Fruit fly (Drosophila melanogaster) whole organism, embryonic: ENCODE measurements around the gene Pif1B.

Source experiments
- ATbp ChIP-seq: fragments of 200-800 bp; sonication (Bioruptor generic); optimal IDR thresholded peaks from 2 replicates; lab custom pipeline; 2017; ENCODE audit warnings: missing biosample characterization, mild to moderate bottlenecking, missing genetic modification characterization, missing genetic modification reagents
- Atf3 ChIP-seq: fragments of 200-800 bp; sonication (Bioruptor generic); optimal IDR thresholded peaks from 3 replicates; lab custom pipeline; 2016; ENCODE audit warnings: missing biosample characterization, missing genetic modification characterization
- C15 ChIP-seq: fragments of 200-800 bp; sonication (Bioruptor generic); IDR thresholded peaks from 3 replicates; pipeline ENCODE4 v1.3.6; 2022; ENCODE audit warnings: missing biosample characterization, missing genetic modification characterization
- CG11093 ChIP-seq: fragments of 200-800 bp; sonication (Bioruptor generic); IDR thresholded peaks from 3 replicates; pipeline ENCODE4 v1.3.6; 2022; ENCODE audit warnings: missing biosample characterization, missing genetic modification characterization
- CG11247 ChIP-seq: fragments of 200-800 bp; sonication (Bioruptor generic); IDR thresholded peaks from 2 replicates; pipeline ENCODE4 v1.3.6; 2022; ENCODE audit warnings: missing biosample characterization, missing genetic modification characterization
- CG12155 ChIP-seq: fragments of 200-800 bp; sonication (Bioruptor generic); optimal IDR thresholded peaks from 3 replicates; lab custom pipeline; 2016; ENCODE audit warnings: missing biosample characterization, missing genetic modification characterization
- CG13424 ChIP-seq: fragments of 200-800 bp; sonication (Bioruptor generic); optimal IDR thresholded peaks from 2 replicates; lab custom pipeline; 2019; ENCODE audit warnings: missing biosample characterization, mild to moderate bottlenecking, missing genetic modification characterization, moderate library complexity
- CG14710 ChIP-seq: fragments of 200-800 bp; sonication (Bioruptor generic); optimal IDR thresholded peaks from 3 replicates; lab custom pipeline; 2019; ENCODE audit warnings: missing biosample characterization, mild to moderate bottlenecking, missing genetic modification characterization, moderate library complexity
- CG15269 ChIP-seq: fragments of 200-800 bp; sonication (Bioruptor generic); optimal IDR thresholded peaks from 2 replicates; lab custom pipeline; 2018; ENCODE audit warnings: missing biosample characterization, mild to moderate bottlenecking, missing genetic modification characterization, moderate library complexity
- CG15479 ChIP-seq: fragments of 200-800 bp; sonication (Bioruptor generic); optimal IDR thresholded peaks from 3 replicates; lab custom pipeline; 2019; ENCODE audit warnings: missing biosample characterization, mild to moderate bottlenecking, missing genetic modification characterization, moderate library complexity
- CG1602 ChIP-seq: fragments of 200-800 bp; sonication (Bioruptor generic); optimal IDR thresholded peaks from 3 replicates; lab custom pipeline; 2016; ENCODE audit warnings: missing biosample characterization, missing genetic modification characterization
- CG17328 ChIP-seq: fragments of 200-800 bp; sonication (Bioruptor generic); IDR thresholded peaks from 2 replicates; pipeline ENCODE4 v1.3.6; 2022; ENCODE audit warnings: missing biosample characterization, missing genetic modification characterization
- CG2199 ChIP-seq: fragments of 200-800 bp; sonication (Bioruptor generic); IDR thresholded peaks from 3 replicates; pipeline ENCODE4 v1.3.6; 2022; ENCODE audit warnings: missing biosample characterization, missing genetic modification characterization
- CG2202 ChIP-seq: fragments of 200-800 bp; sonication (Bioruptor generic); optimal IDR thresholded peaks from 2 replicates; lab custom pipeline; 2018; ENCODE audit warnings: missing biosample characterization, mild to moderate bottlenecking, missing genetic modification characterization
- CG2889 ChIP-seq: fragments of 200-800 bp; sonication (Bioruptor generic); IDR thresholded peaks from 3 replicates; pipeline ENCODE4 v1.3.6; 2022; ENCODE audit warnings: missing biosample characterization, missing genetic modification characterization
- CG31388 ChIP-seq: fragments of 200-800 bp; sonication (Bioruptor generic); optimal IDR thresholded peaks from 2 replicates; lab custom pipeline; 2016; ENCODE audit warnings: missing biosample characterization, missing genetic modification characterization
- CG32532 ChIP-seq: fragments of 200-800 bp; sonication (Bioruptor generic); IDR thresholded peaks from 2 replicates; pipeline ENCODE4 v1.3.6; 2022; ENCODE audit warnings: missing biosample characterization, missing genetic modification characterization
- CG32772 ChIP-seq: fragments of 200-800 bp; sonication (Bioruptor generic); IDR thresholded peaks from 2 replicates; pipeline ENCODE4 v1.3.6; 2022; ENCODE audit warnings: missing biosample characterization, missing genetic modification characterization
- CG3281 ChIP-seq: fragments of 200-800 bp; sonication (Bioruptor generic); optimal IDR thresholded peaks from 3 replicates; lab custom pipeline; 2017; ENCODE audit warnings: missing biosample characterization, mild to moderate bottlenecking, missing genetic modification characterization
- CG6765 ChIP-seq: fragments of 200-800 bp; sonication (Bioruptor generic); optimal IDR thresholded peaks from 3 replicates; lab custom pipeline; 2017; ENCODE audit warnings: missing biosample characterization, mild to moderate bottlenecking, missing genetic modification characterization
- CG6813 ChIP-seq: fragments of 200-800 bp; sonication (Bioruptor generic); optimal IDR thresholded peaks from 2 replicates; lab custom pipeline; 2017; ENCODE audit warnings: missing biosample characterization, missing genetic modification characterization, mild to moderate bottlenecking, moderate library complexity, missing genetic modification reagents
- CG7271 ChIP-seq: fragments of 200-800 bp; sonication (Bioruptor generic); optimal IDR thresholded peaks from 2 replicates; lab custom pipeline; 2018; ENCODE audit warnings: missing biosample characterization, mild to moderate bottlenecking, missing genetic modification characterization, moderate library complexity
- Dip2 ChIP-seq: fragments of 200-800 bp; sonication (Bioruptor generic); IDR thresholded peaks from 2 replicates; pipeline ENCODE4 v1.3.6; 2022; ENCODE audit warnings: missing biosample characterization, missing genetic modification characterization
- Dll ChIP-seq: fragments of 200-800 bp; sonication (Bioruptor generic); IDR thresholded peaks from 4 replicates; pipeline ENCODE4 v1.3.6; 2022; ENCODE audit warnings: missing biosample characterization, missing genetic modification characterization; ENCODE audit not compliant: partially characterized antibody
- Fer3 ChIP-seq: fragments of 200-800 bp; sonication (Bioruptor generic); optimal IDR thresholded peaks from 2 replicates; lab custom pipeline; 2018; ENCODE audit warnings: missing biosample characterization, mild to moderate bottlenecking, missing genetic modification characterization, moderate library complexity
- Gug ChIP-seq: fragments of 200-800 bp; sonication (Bioruptor generic); IDR thresholded peaks from 4 replicates; pipeline ENCODE4 v1.3.6; 2022; ENCODE audit warnings: missing biosample characterization, missing genetic modification characterization
- HLH3B ChIP-seq: fragments of 200-800 bp; sonication (Bioruptor generic); IDR thresholded peaks from 2 replicates; pipeline ENCODE4 v1.3.6; 2022; ENCODE audit warnings: missing biosample characterization, missing genetic modification characterization
- HLH54F ChIP-seq: fragments of 200-800 bp; sonication (Bioruptor generic); optimal IDR thresholded peaks from 3 replicates; lab custom pipeline; 2016; ENCODE audit warnings: missing biosample characterization, missing genetic modification characterization
- HLHmδ ChIP-seq: fragments of 200-800 bp; sonication (Bioruptor generic); optimal IDR thresholded peaks from 2 replicates; lab custom pipeline; 2018; ENCODE audit warnings: missing biosample characterization, mild to moderate bottlenecking, missing genetic modification characterization, moderate library complexity
- HmgD ChIP-seq: fragments of 200-800 bp; sonication (Bioruptor generic); optimal IDR thresholded peaks from 3 replicates; lab custom pipeline; 2016; ENCODE audit warnings: missing biosample characterization, missing genetic modification characterization
- Lim3 ChIP-seq: fragments of 200-800 bp; sonication (Bioruptor generic); IDR thresholded peaks from 2 replicates; pipeline ENCODE4 v1.3.6; 2022; ENCODE audit warnings: missing biosample characterization, missing genetic modification characterization
- Myb ChIP-seq: fragments of 200-800 bp; sonication (Bioruptor generic); optimal IDR thresholded peaks from 2 replicates; lab custom pipeline; 2016; ENCODE audit warnings: missing biosample characterization, missing genetic modification characterization
- Poxn ChIP-seq: fragments of 200-800 bp; sonication (Bioruptor generic); IDR thresholded peaks from 2 replicates; pipeline ENCODE4 v1.3.6; 2022; ENCODE audit warnings: missing biosample characterization, missing genetic modification characterization
- Sox100B ChIP-seq: fragments of 200-800 bp; sonication (Bioruptor generic); optimal IDR thresholded peaks from 3 replicates; lab custom pipeline; 2018; ENCODE audit warnings: missing biosample characterization, mild to moderate bottlenecking, missing genetic modification characterization
- Trl ChIP-seq, 3 experiments: fragments of >200 bp in 2 of 3; fragments of 200-800 bp in 1 of 3; sonication (Bioruptor generic) in 1 of 3; optimal IDR thresholded peaks; 2 replicates in 1 of 3; 3 replicates in 2 of 3; lab custom pipeline; 2016 to 2017; ENCODE audit warnings: missing biosample characterization in 1 of 3, missing genetic modification characterization in 1 of 3
- ab ChIP-seq: fragments of 200-800 bp; sonication (Bioruptor generic); optimal IDR thresholded peaks from 2 replicates; lab custom pipeline; 2016; ENCODE audit warnings: missing biosample characterization, missing genetic modification characterization
- ase ChIP-seq: fragments of 200-800 bp; sonication (Bioruptor generic); IDR thresholded peaks from 3 replicates; pipeline ENCODE4 v1.3.6; 2022; ENCODE audit warnings: missing biosample characterization, missing genetic modification characterization
- bbx ChIP-seq: fragments of 200-800 bp; sonication (Bioruptor generic); IDR thresholded peaks from 2 replicates; pipeline ENCODE4 v1.3.6; 2022; ENCODE audit warnings: missing biosample characterization, missing genetic modification characterization; ENCODE audit not compliant: partially characterized antibody
- bsh ChIP-seq, 2 experiments: fragments of 200-800 bp; sonication (Bioruptor generic); optimal IDR thresholded peaks; 2 replicates each; lab custom pipeline; 2017 to 2018; ENCODE audit warnings: mild to moderate bottlenecking in 2 of 2, missing biosample characterization in 2 of 2, missing genetic modification characterization in 2 of 2, moderate library complexity in 1 of 2
- chinmo ChIP-seq: fragments of 200-800 bp; sonication (Bioruptor generic); IDR thresholded peaks from 4 replicates; pipeline ENCODE4 v1.3.6; 2022; ENCODE audit warnings: missing biosample characterization, missing genetic modification characterization; ENCODE audit not compliant: partially characterized antibody
- ewg ChIP-seq: fragments of 200-800 bp; sonication (Bioruptor generic); optimal IDR thresholded peaks from 3 replicates; lab custom pipeline; 2017; ENCODE audit warnings: mild to moderate bottlenecking, missing biosample characterization, missing genetic modification reagents, missing genetic modification characterization
- fd96Cb ChIP-seq: fragments of 200-800 bp; sonication (Bioruptor generic); optimal IDR thresholded peaks from 2 replicates; lab custom pipeline; 2018; ENCODE audit warnings: missing biosample characterization, mild to moderate bottlenecking, missing genetic modification characterization, moderate library complexity
- gem ChIP-seq: fragments of 200-800 bp; sonication (Bioruptor generic); optimal IDR thresholded peaks from 2 replicates; lab custom pipeline; 2019; ENCODE audit warnings: missing biosample characterization, mild to moderate bottlenecking, missing genetic modification characterization, moderate library complexity
- gt ChIP-seq: fragments of 200-800 bp; sonication (Bioruptor generic); IDR thresholded peaks from 2 replicates; pipeline ENCODE4 v1.3.6; 2022; ENCODE audit warnings: missing biosample characterization, missing genetic modification characterization
- kni ChIP-seq: fragments of 200-800 bp; sonication (Bioruptor generic); optimal IDR thresholded peaks from 3 replicates; lab custom pipeline; 2017; ENCODE audit warnings: mild to moderate bottlenecking, missing biosample characterization, missing genetic modification reagents, missing genetic modification characterization
- sens ChIP-seq: fragments of 200-800 bp; sonication (Bioruptor generic); peaks from one replicate; lab custom pipeline; 2016; ENCODE audit warnings: missing biosample characterization, missing genetic modification characterization
- seq ChIP-seq: fragments of 200-800 bp; sonication (Bioruptor generic); IDR thresholded peaks from 2 replicates; pipeline ENCODE4 v1.3.6; 2022; ENCODE audit warnings: missing biosample characterization, missing genetic modification characterization
- z ChIP-seq: fragments of 200-800 bp; sonication (Bioruptor generic); IDR thresholded peaks from 3 replicates; pipeline ENCODE4 v1.3.6; 2022; ENCODE audit warnings: missing biosample characterization, missing genetic modification characterization

Pif1B gene

DNA sequence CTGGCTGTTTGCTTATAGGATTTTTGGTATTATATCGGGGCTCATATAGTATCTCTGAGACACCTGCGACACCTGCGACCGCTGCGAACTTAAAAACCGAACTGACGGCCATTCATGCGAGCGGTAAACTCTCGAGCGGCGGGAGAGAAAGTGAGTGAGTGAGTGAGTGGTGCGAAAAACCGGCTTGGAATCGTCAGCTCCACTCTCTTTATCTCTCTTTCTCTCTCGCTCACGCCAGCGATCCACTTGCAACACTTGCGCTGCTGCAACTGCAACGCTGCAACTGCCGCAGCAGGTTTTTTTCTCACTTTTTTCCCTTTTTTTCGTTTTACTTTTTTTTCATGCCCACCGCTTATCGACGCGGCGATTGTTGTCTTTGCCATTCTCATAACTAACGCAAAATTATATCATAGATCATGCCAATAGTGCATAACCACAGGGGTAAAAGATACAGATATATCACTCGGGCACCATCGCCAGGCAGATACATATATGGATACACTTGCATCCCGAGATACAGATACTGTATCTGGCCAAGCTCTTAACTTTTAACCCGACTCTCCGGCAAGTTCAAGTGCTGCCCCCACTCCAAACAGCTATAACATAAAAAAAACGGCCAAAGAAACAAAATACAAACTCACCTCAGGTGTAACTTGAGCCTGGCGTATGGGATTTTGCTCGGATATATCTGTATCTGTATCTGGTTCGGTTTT is 8.4 kb downstream of the Pif1B start (continued):
- TF ChIP-seq Lim3 (GFP tag; lab: Robert Waterston, UW) (no peak), CG15479 (GFP tag; lab: Kevin White, UChicago) (peak; percentile 37), bbx (0 out of 2 replicates have a peak, but pooled peaks have one; percentile 10), ase (GFP tag; lab: Robert Waterston, UW) (no peak), CG32532 (no peak), bsh (GFP tag; optimal IDR thresholded peaks at IDR 0.05; lab: Kevin White, UChicago) (peak in 1 of 2 experiments; percentile 84), Fer3 (no peak), Atf3 (GFP tag; lab: Kevin White, UChicago) (no peak), ab (GFP tag; lab: Kevin White, UChicago) (no peak), CG15269 (tag; lab: Kevin White, UChicago) (no peak), Poxn (GFP tag; lab: Robert Waterston, UW) (no peak), Sox100B (GFP tag; lab: Kevin White, UChicago) (no peak), Dip2 (GFP tag; lab: Robert Waterston, UW) (no peak), chinmo (GFP tag; lab: Robert Waterston, UW) (0 out of 4 replicates have a peak, but pooled peaks have one; percentile 40), kni (GFP tag; lab: Kevin White, UChicago) (peak; percentile 50), CG32772 (peak; percentile 26; the same call in 1 of the 2 replicates), CG3281 (GFP tag; lab: Kevin White, UChicago) (no peak), ewg (GFP tag; lab: Kevin White, UChicago) (no peak), z (GFP tag; lab: Robert Waterston, UW) (peak; percentile 89), CG2889 (GFP tag; lab: Robert Waterston, UW) (no peak), CG31388 (GFP tag; lab: Kevin White, UChicago) (no peak), HLHmδ (GFP tag; lab: Kevin White, UChicago) (no peak), CG1602 (GFP tag; lab: Kevin White, UChicago) (no peak), C15 (GFP tag; lab: Robert Waterston, UW) (no peak), CG11247 (no peak), CG6765 (GFP tag; lab: Kevin White, UChicago) (no peak), ATbp (GFP tag; lab: Kevin White, UChicago) (no peak), Trl (optimal IDR thresholded peaks at IDR 0.05; lab: Kevin White, UChicago) (peak; percentile 27 to 80), Trl (GFP tag; optimal IDR thresholded peaks at IDR 0.05; lab: Kevin White, UChicago) (no peak), HLH54F (GFP tag; lab: Kevin White, UChicago) (no peak)

DNA sequence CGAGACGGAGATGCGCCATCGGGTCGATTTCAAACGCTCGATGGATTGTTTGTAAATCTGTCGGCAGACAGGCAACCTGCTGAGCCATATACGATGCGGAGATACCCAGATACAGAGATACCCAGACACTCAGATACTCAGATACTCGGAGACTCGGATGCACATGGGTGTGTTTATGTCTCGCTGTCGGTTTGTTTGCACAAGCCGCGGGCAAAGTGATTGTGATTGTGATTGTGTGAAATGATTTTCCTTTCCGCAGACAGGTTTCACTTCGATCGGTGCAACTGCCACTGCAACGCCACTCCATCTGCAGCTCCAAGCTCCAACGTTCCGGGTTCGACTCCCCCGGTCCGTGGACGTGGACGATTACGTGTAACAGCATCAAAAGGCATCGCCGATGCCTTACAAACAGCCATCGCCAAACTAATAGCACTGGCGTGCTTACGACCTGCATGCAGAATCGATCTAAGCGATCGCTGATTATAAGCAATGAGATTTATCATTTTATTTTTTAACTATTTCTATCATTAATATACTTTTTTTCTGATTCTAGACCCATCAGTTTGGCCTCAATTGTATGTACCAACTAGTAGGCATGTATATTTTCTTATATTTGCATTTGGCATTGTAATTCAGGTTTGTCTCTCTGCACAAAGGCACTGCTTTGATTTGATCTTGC is 12.1 kb downstream of the Pif1B start:
- no peak for TF ChIP-seq CG2202 (tag; lab: Kevin White, UChicago)
- peak; percentile 56 for TF ChIP-seq fd96Cb (tag; lab: Kevin White, UChicago)
- peak; percentile 71 for TF ChIP-seq Gug (GFP tag; lab: Robert Waterston, UW)
- no peak for TF ChIP-seq gt (GFP tag; lab: Robert Waterston, UW)
- TF ChIP-seq Myb (GFP tag; lab: Kevin White, UChicago): no peak
- peak; percentile 32 for TF ChIP-seq CG6813 (GFP tag; lab: Kevin White, UChicago)
- TF ChIP-seq CG14710: peak; percentile 14
- peak; percentile 47 for TF ChIP-seq CG13424 (tag; lab: Kevin White, UChicago)
- no peak for TF ChIP-seq CG7271
- peak; percentile 44 for TF ChIP-seq seq
- peak; percentile 72 for TF ChIP-seq gem (tag; lab: Kevin White, UChicago)
- no peak for TF ChIP-seq Dll
- TF ChIP-seq CG11093: peak; percentile 62; the same call in 1 of the 3 replicates
- peak; percentile 67 for TF ChIP-seq CG17328 (GFP tag; lab: Robert Waterston, UW)
- TF ChIP-seq HLH3B (GFP tag; lab: Robert Waterston, UW): peak; percentile 62; the same call in 1 of the 2 replicates
- TF ChIP-seq HmgD (GFP tag; lab: Kevin White, UChicago): no peak
- peak; percentile 86 for TF ChIP-seq sens (GFP tag; lab: Kevin White, UChicago)
- TF ChIP-seq CG12155 (GFP tag; lab: Kevin White, UChicago): no peak
- TF ChIP-seq CG32772: peak; percentile 71
- TF ChIP-seq CG2199 (GFP tag; lab: Robert Waterston, UW): peak; percentile 100
